Fruit fly (Drosophila melanogaster) whole organism, embryonic: Measurements from ENCODE around the gene CG4968.

Experiments used
- Ada2b ChIP-seq: fragments of 200-800 bp; sonication (Bioruptor generic); IDR thresholded peaks from 2 replicates; pipeline ENCODE4 v1.3.6; 2022; ENCODE audit warnings: missing biosample characterization, missing genetic modification characterization
- Bteb2 ChIP-seq: fragments of 200-800 bp; sonication (Bioruptor generic); optimal IDR thresholded peaks from 2 replicates; lab custom pipeline; 2016; ENCODE audit warnings: missing biosample characterization, missing genetic modification characterization
- CG10209 ChIP-seq: fragments of 200-800 bp; sonication (Bioruptor generic); optimal IDR thresholded peaks from 3 replicates; lab custom pipeline; 2017; ENCODE audit warnings: missing biosample characterization, mild to moderate bottlenecking, missing genetic modification characterization, missing genetic modification reagents
- CG10267 ChIP-seq: fragments of 200-800 bp; sonication (Bioruptor generic); optimal IDR thresholded peaks from 2 replicates; lab custom pipeline; 2018; ENCODE audit warnings: missing biosample characterization, mild to moderate bottlenecking, missing genetic modification characterization, moderate library complexity
- CG12391 ChIP-seq: fragments of 200-800 bp; sonication (Bioruptor generic); optimal IDR thresholded peaks from 3 replicates; lab custom pipeline; 2018; ENCODE audit warnings: missing biosample characterization, mild to moderate bottlenecking, missing genetic modification characterization, moderate library complexity
- CG13624 ChIP-seq: fragments of 200-800 bp; sonication (Bioruptor generic); optimal IDR thresholded peaks from 2 replicates; lab custom pipeline; 2016; ENCODE audit warnings: missing biosample characterization, missing genetic modification characterization
- CG13894 ChIP-seq: fragments of 200-800 bp; sonication (Bioruptor generic); optimal IDR thresholded peaks from 3 replicates; lab custom pipeline; 2018; ENCODE audit warnings: missing biosample characterization, mild to moderate bottlenecking, missing genetic modification characterization, moderate library complexity
- CG14441 ChIP-seq: fragments of 200-800 bp; sonication (Bioruptor generic); IDR thresholded peaks from 2 replicates; pipeline ENCODE4 v1.3.6; 2022; ENCODE audit warnings: missing biosample characterization, missing genetic modification characterization
- CG15514 ChIP-seq: fragments of 200-800 bp; sonication (Bioruptor generic); optimal IDR thresholded peaks from 3 replicates; lab custom pipeline; 2017; ENCODE audit warnings: missing biosample characterization, missing genetic modification characterization, mild to moderate bottlenecking, moderate library complexity, missing genetic modification reagents
- CG15601 ChIP-seq: fragments of 200-800 bp; sonication (Bioruptor generic); optimal IDR thresholded peaks from 3 replicates; lab custom pipeline; 2019; ENCODE audit warnings: missing biosample characterization, mild to moderate bottlenecking, missing genetic modification characterization, moderate library complexity
- CG16863 ChIP-seq: fragments of 200-800 bp; sonication (Bioruptor generic); optimal IDR thresholded peaks from 3 replicates; lab custom pipeline; 2016; ENCODE audit warnings: missing biosample characterization, missing genetic modification characterization
- CG2875 ChIP-seq: fragments of 200-800 bp; sonication (Bioruptor generic); optimal IDR thresholded peaks from 2 replicates; lab custom pipeline; 2017; ENCODE audit warnings: missing biosample characterization, mild to moderate bottlenecking, missing genetic modification characterization, missing genetic modification reagents
- CG2889 ChIP-seq: fragments of 200-800 bp; sonication (Bioruptor generic); IDR thresholded peaks from 3 replicates; pipeline ENCODE4 v1.3.6; 2022; ENCODE audit warnings: missing biosample characterization, missing genetic modification characterization
- CG30403 ChIP-seq: fragments of 200-800 bp; sonication (Bioruptor generic); optimal IDR thresholded peaks from 3 replicates; lab custom pipeline; 2016; ENCODE audit warnings: missing biosample characterization, missing genetic modification characterization
- CG6175 ChIP-seq: fragments of 200-800 bp; sonication (Bioruptor generic); IDR thresholded peaks from 3 replicates; pipeline ENCODE4 v1.3.6; 2022; ENCODE audit warnings: missing biosample characterization, missing genetic modification characterization
- CG8478 ChIP-seq: fragments of >200 bp; optimal IDR thresholded peaks from 2 replicates; lab custom pipeline; 2018
- CG8924 ChIP-seq: fragments of 200-800 bp; optimal IDR thresholded peaks from 3 replicates; lab custom pipeline; 2019; ENCODE audit warnings: missing biosample characterization, mild to moderate bottlenecking, missing genetic modification characterization, moderate library complexity
- CTCF ChIP-seq: fragments of 200-800 bp; sonication (Bioruptor generic); optimal IDR thresholded peaks from 2 replicates; lab custom pipeline; 2017; ENCODE audit warnings: missing biosample characterization, mild to moderate bottlenecking, missing genetic modification characterization, moderate library complexity
- Elba2 ChIP-seq: fragments of 200-800 bp; sonication (Bioruptor generic); optimal IDR thresholded peaks from 3 replicates; lab custom pipeline; 2016; ENCODE audit warnings: missing biosample characterization, missing genetic modification characterization
- Ets65A ChIP-seq: fragments of 200-800 bp; sonication (Bioruptor generic); peaks from one replicate; lab custom pipeline; 2016; ENCODE audit warnings: missing biosample characterization, missing genetic modification characterization
- Hey ChIP-seq: fragments of 200-800 bp; sonication (Bioruptor generic); optimal IDR thresholded peaks from 3 replicates; lab custom pipeline; 2018; ENCODE audit warnings: missing biosample characterization, mild to moderate bottlenecking, missing genetic modification characterization
- Hr78 ChIP-seq, 2 experiments: fragments of 200-800 bp in 1 of 2; fragments of >200 bp in 1 of 2; sonication (Bioruptor generic) in 1 of 2; optimal IDR thresholded peaks; 2 replicates each; lab custom pipeline; 2017 to 2019; ENCODE audit warnings: missing biosample characterization in 2 of 2, missing genetic modification characterization in 2 of 2, mild to moderate bottlenecking in 1 of 2, moderate library complexity in 1 of 2
- Mes4 ChIP-seq: fragments of 200-800 bp; sonication (Bioruptor generic); optimal IDR thresholded peaks from 2 replicates; lab custom pipeline; 2016; ENCODE audit warnings: missing biosample characterization, missing genetic modification characterization
- Myb ChIP-seq: fragments of 200-800 bp; sonication (Bioruptor generic); optimal IDR thresholded peaks from 2 replicates; lab custom pipeline; 2016; ENCODE audit warnings: missing biosample characterization, missing genetic modification characterization
- Rfx ChIP-seq: fragments of 200-800 bp; sonication (Bioruptor generic); IDR thresholded peaks from 2 replicates; pipeline ENCODE4 v1.3.6; 2022; ENCODE audit warnings: missing biosample characterization, missing genetic modification characterization
- Sry-β ChIP-seq: fragments of 200-800 bp; sonication (Bioruptor generic); optimal IDR thresholded peaks from 2 replicates; lab custom pipeline; 2018; ENCODE audit warnings: missing biosample characterization, mild to moderate bottlenecking, missing genetic modification characterization, moderate library complexity
- Ssrp ChIP-seq: fragments of 200-800 bp; sonication (Bioruptor generic); optimal IDR thresholded peaks from 2 replicates; lab custom pipeline; 2018; ENCODE audit warnings: missing biosample characterization, mild to moderate bottlenecking, missing genetic modification characterization, moderate library complexity
- TFAM ChIP-seq: fragments of 200-800 bp; sonication (Bioruptor generic); optimal IDR thresholded peaks from 2 replicates; lab custom pipeline; 2017; ENCODE audit warnings: missing biosample characterization, missing genetic modification characterization, inconsistent platforms
- aop ChIP-seq: fragments of 200-800 bp; sonication (Bioruptor generic); IDR thresholded peaks from 2 replicates; pipeline ENCODE4 v1.3.6; 2022; ENCODE audit warnings: missing biosample characterization, missing genetic modification characterization
- bbx ChIP-seq: fragments of 200-800 bp; sonication (Bioruptor generic); IDR thresholded peaks from 2 replicates; pipeline ENCODE4 v1.3.6; 2022; ENCODE audit warnings: missing biosample characterization, missing genetic modification characterization; ENCODE audit not compliant: partially characterized antibody
- bcd ChIP-seq: fragments of 200-800 bp; sonication (Bioruptor generic); optimal IDR thresholded peaks from 2 replicates; lab custom pipeline; 2017; ENCODE audit warnings: missing biosample characterization, mild to moderate bottlenecking, missing genetic modification characterization
- chif ChIP-seq, 2 experiments: fragments of 200-800 bp; sonication (Bioruptor generic); optimal IDR thresholded peaks; 3 replicates each; lab custom pipeline; 2016; ENCODE audit warnings: missing biosample characterization in 2 of 2, missing genetic modification characterization in 2 of 2
- ems ChIP-seq: fragments of 200-800 bp; sonication (Bioruptor generic); optimal IDR thresholded peaks from 3 replicates; lab custom pipeline; 2016; ENCODE audit warnings: missing biosample characterization, missing genetic modification characterization
- ken ChIP-seq: fragments of 200-800 bp; sonication (Bioruptor generic); IDR thresholded peaks from 3 replicates; pipeline ENCODE4 v1.3.6; 2022; ENCODE audit warnings: missing biosample characterization, missing genetic modification characterization
- nom ChIP-seq: fragments of 200-800 bp; sonication (Bioruptor generic); optimal IDR thresholded peaks from 2 replicates; lab custom pipeline; 2017; ENCODE audit warnings: missing biosample characterization, missing genetic modification characterization, mild to moderate bottlenecking, moderate library complexity, missing genetic modification reagents
- onecut ChIP-seq: fragments of 200-800 bp; sonication (Bioruptor generic); IDR thresholded peaks from 2 replicates; pipeline ENCODE4 v1.3.6; 2022; ENCODE audit warnings: missing biosample characterization, missing genetic modification characterization
- pb ChIP-seq: fragments of 200-800 bp; sonication (Bioruptor generic); optimal IDR thresholded peaks from 3 replicates; lab custom pipeline; 2016; ENCODE audit warnings: missing biosample characterization, missing genetic modification characterization
- peb ChIP-seq: fragments of 200-800 bp; sonication (Bioruptor generic); IDR thresholded peaks from 2 replicates; pipeline ENCODE4 v1.3.6; 2022; ENCODE audit warnings: missing biosample characterization, missing genetic modification characterization
- pzg ChIP-seq: fragments of 200-800 bp; sonication (Bioruptor generic); optimal IDR thresholded peaks from 3 replicates; lab custom pipeline; 2018; ENCODE audit warnings: missing biosample characterization, mild to moderate bottlenecking, missing genetic modification characterization, moderate library complexity
- schlank ChIP-seq: fragments of 200-800 bp; sonication (Bioruptor generic); optimal IDR thresholded peaks from 2 replicates; lab custom pipeline; 2018; ENCODE audit warnings: missing biosample characterization, mild to moderate bottlenecking, missing genetic modification characterization
- sens ChIP-seq: fragments of 200-800 bp; sonication (Bioruptor generic); peaks from one replicate; lab custom pipeline; 2016; ENCODE audit warnings: missing biosample characterization, missing genetic modification characterization
- seq ChIP-seq: fragments of 200-800 bp; sonication (Bioruptor generic); IDR thresholded peaks from 2 replicates; pipeline ENCODE4 v1.3.6; 2022; ENCODE audit warnings: missing biosample characterization, missing genetic modification characterization
- sisA ChIP-seq: fragments of 200-800 bp; sonication (Bioruptor generic); IDR thresholded peaks from 2 replicates; pipeline ENCODE4 v1.3.6; 2022; ENCODE audit warnings: missing biosample characterization, missing genetic modification characterization
- tgo ChIP-seq: fragments of 200-800 bp; sonication (Bioruptor generic); IDR thresholded peaks from 3 replicates; pipeline ENCODE4 v1.3.6; 2022; ENCODE audit warnings: missing biosample characterization, missing genetic modification characterization
- trem ChIP-seq: fragments of 200-800 bp; optimal IDR thresholded peaks from 3 replicates; lab custom pipeline; 2019; ENCODE audit warnings: missing biosample characterization, mild to moderate bottlenecking, missing genetic modification characterization, moderate library complexity
- z ChIP-seq: fragments of 200-800 bp; sonication (Bioruptor generic); IDR thresholded peaks from 3 replicates; pipeline ENCODE4 v1.3.6; 2022; ENCODE audit warnings: missing biosample characterization, missing genetic modification characterization

CG4968 gene

DNA sequence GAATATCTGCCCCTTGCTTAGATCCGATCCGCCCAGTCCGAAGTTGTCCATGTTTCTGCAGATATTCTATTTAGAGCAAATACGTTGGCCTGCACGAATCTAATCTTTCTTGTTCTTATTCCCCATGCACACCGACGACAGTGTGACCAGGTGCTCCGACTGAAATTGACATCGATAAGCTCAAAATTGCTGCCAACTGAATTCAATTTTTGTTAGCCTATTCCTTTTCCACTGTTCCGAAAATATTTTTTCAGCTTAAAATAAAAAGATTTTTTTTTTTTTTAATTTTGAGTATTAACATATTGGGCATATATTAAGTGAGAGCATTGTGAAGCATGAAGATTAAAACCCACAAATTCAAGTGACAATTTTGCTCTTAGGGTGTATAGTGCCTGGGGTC lies 2.9 kb upstream of the CG4968 start, which contains the start of gene nmd (continued):
- TF ChIP-seq Ada2b = no peak
- no peak for TF ChIP-seq CG16863 (GFP tag; lab: Kevin White, UChicago)
- no peak for TF ChIP-seq CG10209 (GFP tag; lab: Kevin White, UChicago)
- TF ChIP-seq CG13894 (tag; lab: Kevin White, UChicago) = peak; percentile 26
- TF ChIP-seq CG30403 (GFP tag; lab: Kevin White, UChicago) = peak; percentile 21
- TF ChIP-seq Sry-β (GFP tag; lab: Kevin White, UChicago) = no peak
- TF ChIP-seq bcd (GFP tag; lab: Kevin White, UChicago) = no peak
- TF ChIP-seq peb (GFP tag; lab: Robert Waterston, UW) = no peak
- peak in 1 of 2 experiments; percentile 3 for TF ChIP-seq chif (GFP tag; optimal IDR thresholded peaks at IDR 0.05; lab: Kevin White, UChicago)
- TF ChIP-seq tgo (GFP tag; lab: Robert Waterston, UW) = no peak
- TF ChIP-seq onecut (GFP tag; lab: Robert Waterston, UW) = peak; percentile 32; the same call in 1 of the 2 replicates
- TF ChIP-seq Hey (tag; lab: Kevin White, UChicago) = no peak
- TF ChIP-seq CG14441 (GFP tag; lab: Robert Waterston, UW) = no peak
- no peak for TF ChIP-seq CG6175 (GFP tag; lab: Robert Waterston, UW)
- no peak for TF ChIP-seq sisA (GFP tag; lab: Robert Waterston, UW)
- TF ChIP-seq Elba2 (GFP tag; lab: Kevin White, UChicago) = peak; percentile 64
- TF ChIP-seq Ssrp (tag; lab: Kevin White, UChicago) = no peak
- no peak for TF ChIP-seq CG2889 (GFP tag; lab: Robert Waterston, UW)
- TF ChIP-seq seq (GFP tag; lab: Robert Waterston, UW) = no peak

- TF ChIP-seq sens (GFP tag; lab: Kevin White, UChicago) = peak; percentile 42
- no peak for TF ChIP-seq CG12391 (tag; lab: Kevin White, UChicago)
- TF ChIP-seq CG2875 (GFP tag; lab: Kevin White, UChicago) = no peak
- no peak for TF ChIP-seq ken (GFP tag; lab: Robert Waterston, UW)
- TF ChIP-seq z = no peak
Measured at dm6 chr2L:10305538-10306147, 1.1 kb upstream of the CG4968 start.

dm6 chr2L:10310614-10311382 lies 4.1 kb downstream of the CG4968 start, which contains the start of gene Cdk5alpha:
Gene Cdk5alpha (minus strand): TSS chr2L:10310956.
- peak; percentile 3 for TF ChIP-seq CG13624 (GFP tag; lab: Kevin White, UChicago)
- TF ChIP-seq pb = no peak
- TF ChIP-seq aop (GFP tag; lab: Robert Waterston, UW) = no peak
- TF ChIP-seq seq (GFP tag; lab: Robert Waterston, UW) = peak; percentile 85
- no peak for TF ChIP-seq CG2875 (GFP tag; lab: Kevin White, UChicago)
- no peak for TF ChIP-seq CG8478
- no peak for TF ChIP-seq nom (GFP tag; lab: Kevin White, UChicago)
- TF ChIP-seq CG15601 (tag; lab: Kevin White, UChicago) = peak; percentile 26
- TF ChIP-seq CTCF (GFP tag; lab: Kevin White, UChicago) = no peak
- peak; percentile 92 for TF ChIP-seq CG10267 (tag; lab: Kevin White, UChicago)
- peak; percentile 85 for TF ChIP-seq sens (GFP tag; lab: Kevin White, UChicago)
- TF ChIP-seq CG14441 (GFP tag; lab: Robert Waterston, UW) = no peak
- peak; percentile 1 for TF ChIP-seq Bteb2 (GFP tag; lab: Kevin White, UChicago)
- TF ChIP-seq Mes4 = no peak
- TF ChIP-seq ems = peak; percentile 17
- TF ChIP-seq TFAM (GFP tag; lab: Kevin White, UChicago) = no peak
- no peak for TF ChIP-seq schlank (tag; lab: Kevin White, UChicago)
- TF ChIP-seq Hr78 (GFP tag; optimal IDR thresholded peaks at IDR 0.05; lab: Kevin White, UChicago) = no peak
- TF ChIP-seq Rfx = no peak
- peak; percentile 31 for TF ChIP-seq trem
- peak; percentile 18 for TF ChIP-seq pzg
- TF ChIP-seq bbx (GFP tag; lab: Robert Waterston, UW) = peak; percentile 29
- peak; percentile 92 for TF ChIP-seq onecut (GFP tag; lab: Robert Waterston, UW)
- no peak for TF ChIP-seq CG8924 (tag; lab: Kevin White, UChicago)
- peak; percentile 8 for TF ChIP-seq CG15514
- peak; percentile 79 for TF ChIP-seq Ets65A (GFP tag; lab: Kevin White, UChicago)
- TF ChIP-seq Myb (GFP tag; lab: Kevin White, UChicago) = peak; percentile 41
